Fruit fly (Drosophila melanogaster): ENCODE results near the gene CG8461.
A peak's percentile ranks its signal among the peaks of the same experiment; 100 is the strongest.

Gene CG8461

DNA sequence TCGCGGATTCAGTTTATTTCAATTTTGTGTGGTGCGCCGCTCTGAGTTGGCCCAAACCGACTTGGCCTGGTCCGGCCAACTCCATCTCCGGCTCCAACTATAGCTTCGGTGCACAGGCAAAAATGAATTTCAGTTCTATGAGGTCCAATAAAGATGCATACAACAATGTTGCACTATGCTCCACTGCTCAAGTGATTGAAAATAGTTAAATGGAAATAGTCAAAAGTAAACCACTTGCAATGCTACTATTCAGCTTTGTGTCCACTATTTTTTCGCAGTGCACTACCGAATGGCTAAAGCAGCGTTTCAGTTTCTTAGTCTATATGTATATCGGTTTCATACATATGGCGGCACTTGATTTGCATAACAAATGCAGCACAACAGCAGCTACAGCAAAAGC lies 37.2 kb downstream of the CG8461 start (continued):
- TF ChIP-seq slou (GFP tag; optimal IDR thresholded peaks at IDR 0.05) (no peak), ase (GFP tag; IDR thresholded peaks at IDR 0.05) (peak; percentile 48; the same call in 1 of the 3 replicates), Hmx (GFP tag; optimal IDR thresholded peaks at IDR 0.05) (no peak), tin (GFP tag; optimal IDR thresholded peaks at IDR 0.05) (peak; percentile 65), CG9609 (GFP tag; optimal IDR thresholded peaks at IDR 0.05) (peak; percentile 45), CG3407 (GFP tag; optimal IDR thresholded peaks at IDR 0.05) (no peak), tap (tag; optimal IDR thresholded peaks at IDR 0.05) (peak; percentile 71), CG15011 (GFP tag; optimal IDR thresholded peaks at IDR 0.05) (peak; percentile 24), CG32767 (GFP tag; IDR thresholded peaks at IDR 0.05) (peak; percentile 64; the same call in 1 of the 2 replicates), ATbp (GFP tag; optimal IDR thresholded peaks at IDR 0.05) (peak; percentile 65), CG1792 (GFP tag; optimal IDR thresholded peaks at IDR 0.05) (peak; percentile 52), Bdp1 (GFP tag; optimal IDR thresholded peaks at IDR 0.05) (peak; percentile 32), Spps (tag; optimal IDR thresholded peaks at IDR 0.05) (no peak), insv (GFP tag; optimal IDR thresholded peaks at IDR 0.05) (no peak), Ssrp (tag; optimal IDR thresholded peaks at IDR 0.05) (peak; percentile 55), croc (GFP tag; conservative IDR thresholded peaks at IDR 0.05) (0 out of 3 replicates have a peak, but pooled peaks have one; percentile 30), unpg (GFP tag; optimal IDR thresholded peaks at IDR 0.05) (peak; percentile 77), CG33213 (GFP tag; optimal IDR thresholded peaks at IDR 0.05) (peak; percentile 50), mirr (GFP tag; optimal IDR thresholded peaks at IDR 0.05) (no peak), pb (GFP tag; optimal IDR thresholded peaks at IDR 0.05) (peak; percentile 55), shn (GFP tag; optimal IDR thresholded peaks at IDR 0.05) (peak; percentile 53), exex (tag; optimal IDR thresholded peaks at IDR 0.05) (no peak), NfI (GFP tag; optimal IDR thresholded peaks at IDR 0.05) (peak; percentile 39), CG2129 (GFP tag; IDR thresholded peaks at IDR 0.05; ENCODE audit: partially characterized antibody) (no peak), CG11560 (tag; IDR thresholded peaks at IDR 0.05) (peak; percentile 57; the same call in 1 of the 3 replicates), Kr (GFP tag; optimal IDR thresholded peaks at IDR 0.05) (no peak), vfl (GFP tag; optimal IDR thresholded peaks at IDR 0.05) (no peak), CG6689 (GFP tag; IDR thresholded peaks at IDR 0.05) (peak; percentile 77), CG14050 (GFP tag; IDR thresholded peaks at IDR 0.05) (peak; percentile 63), kah (GFP tag; optimal IDR thresholded peaks at IDR 0.05) (peak; percentile 28), CG31365 (tag; optimal IDR thresholded peaks at IDR 0.05) (peak; percentile 35), Xrp1 (GFP tag; IDR thresholded peaks at IDR 0.05) (peak; percentile 72; the same call in 1 of the 2 replicates), MBD-R2 (GFP tag; IDR thresholded peaks at IDR 0.05) (peak; percentile 27; the same call in 1 of the 2 replicates), hkb (optimal IDR thresholded peaks at IDR 0.05) (no peak), hkb (GFP tag; IDR thresholded peaks at IDR 0.05) (peak; percentile 82), dmrt99B (tag; optimal IDR thresholded peaks at IDR 0.05) (peak; percentile 82), Oaz (GFP tag; IDR thresholded peaks at IDR 0.05) (peak; percentile 55; the same call in 1 of the 2 replicates), stc (GFP tag; IDR thresholded peaks at IDR 0.05) (peak; percentile 78), CG4404 (GFP tag; IDR thresholded peaks at IDR 0.05) (peak; percentile 39), CG31441 (GFP tag; IDR thresholded peaks at IDR 0.05) (peak; percentile 70), CG1603 (tag; optimal IDR thresholded peaks at IDR 0.05) (peak; percentile 84), CG8388 (GFP tag; optimal IDR thresholded peaks at IDR 0.05) (peak; percentile 37), salm (tag; optimal IDR thresholded peaks at IDR 0.05) (peak; percentile 19), Ptx1 (GFP tag; IDR thresholded peaks at IDR 0.05) (peak; percentile 88), CG7963 (GFP tag; IDR thresholded peaks at IDR 0.05; ENCODE audit: partially characterized antibody) (no peak), HLH3B (GFP tag; IDR thresholded peaks at IDR 0.05) (peak; percentile 87), Hr39 (optimal IDR thresholded peaks at IDR 0.05) (no peak), Atf-2 (GFP tag; optimal IDR thresholded peaks at IDR 0.05) (peak; percentile 55), CG33557 (GFP tag; optimal IDR thresholded peaks at IDR 0.05) (no peak), CG5180 (GFP tag; optimal IDR thresholded peaks at IDR 0.05) (peak; percentile 43), dan (GFP tag; IDR thresholded peaks at IDR 0.05) (no peak), CG14014 (GFP tag; IDR thresholded peaks at IDR 0.05) (peak; percentile 67; the same call in 1 of the 2 replicates)
